Worm (Caenorhabditis elegans): Measurements from ENCODE around the gene cest-33.

- TF ChIP-seq fos-1 (tag; optimal IDR thresholded peaks at IDR 0.05) (no peak), unc-39 (tag; optimal IDR thresholded peaks at IDR 0.05) (no peak)
Measured at ce11 chrV:6354202-6354601, 11.3 kb downstream of the cest-33 start.
